Worm (Caenorhabditis elegans) whole organism, L2 larva: ENCODE measurements around the gene etr-1.

Source experiments
- egl-27 ChIP-seq: sonication (generic microtip); optimal IDR thresholded peaks from 3 replicates; lab custom pipeline; 2017; ENCODE audit warnings: missing biosample characterization, missing genetic modification reagents, missing genetic modification characterization
- fos-1 ChIP-seq: fragments of 150-350 bp; optimal IDR thresholded peaks from 2 replicates; lab custom pipeline; 2014; ENCODE audit warnings: missing biosample characterization, missing genetic modification characterization
- lin-11 ChIP-seq: fragments of 150-350 bp; sonication (generic microtip); optimal IDR thresholded peaks from 2 replicates; lab custom pipeline; 2014; ENCODE audit warnings: missing biosample characterization, missing genetic modification characterization, inconsistent platforms, mixed read lengths
- mab-5 ChIP-seq: fragments of 150-350 bp; optimal IDR thresholded peaks from 2 replicates; lab custom pipeline; 2014; ENCODE audit warnings: missing biosample characterization, missing genetic modification characterization
- mdl-1 ChIP-seq, 2 experiments: fragments of 150-350 bp in 1 of 2; sonication (generic microtip) in 1 of 2; optimal IDR thresholded peaks; 2 replicates each; lab custom pipeline; 2017; ENCODE audit warnings: missing biosample characterization in 2 of 2, missing genetic modification characterization in 2 of 2
- nhr-11 ChIP-seq: fragments of 150-350 bp; optimal IDR thresholded peaks from 2 replicates; lab custom pipeline; 2014; ENCODE audit warnings: missing biosample characterization, missing genetic modification characterization
- nhr-237 ChIP-seq: fragments of 150-350 bp; optimal IDR thresholded peaks from 2 replicates; lab custom pipeline; 2014; ENCODE audit warnings: missing biosample characterization, missing genetic modification characterization

ce11 chrII:160561-161123 lies 1.5 kb upstream of the etr-1 start:
- TF ChIP-seq nhr-11 (tag; lab: Kevin White, UChicago) = no peak
- no peak for TF ChIP-seq egl-27
- no peak for TF ChIP-seq fos-1
- no peak for TF ChIP-seq mdl-1 (tag; optimal IDR thresholded peaks at IDR 0.05; lab: Kevin White, UChicago)
- no peak for TF ChIP-seq mab-5
- no peak for TF ChIP-seq nhr-237 (tag; lab: Kevin White, UChicago)
- peak; percentile 14 for TF ChIP-seq lin-11 (tag; lab: Kevin White, UChicago)
